Worm (Caenorhabditis elegans) whole organism, late embryonic: Measurements from ENCODE around the gene T27D12.1.

ENCODE experiments used
- F13H6.1 ChIP-seq: sonication (generic microtip); optimal IDR thresholded peaks from 2 replicates; lab custom pipeline; 2016; ENCODE audit warnings: missing genetic modification characterization, missing compliant biosample characterization
- Y22D7AL.16 ChIP-seq: sonication (generic microtip); optimal IDR thresholded peaks from 2 replicates; lab custom pipeline; 2016; ENCODE audit warnings: missing genetic modification characterization, missing compliant biosample characterization
- ama-1 ChIP-seq: fragments of 150-350 bp; optimal IDR thresholded peaks from 2 replicates; lab custom pipeline; 2014
- ceh-9 ChIP-seq: sonication (generic microtip); optimal IDR thresholded peaks from 2 replicates; lab custom pipeline; 2016; ENCODE audit warnings: mild to moderate bottlenecking, missing genetic modification characterization, inconsistent platforms, missing compliant biosample characterization
- elt-2 ChIP-seq: sonication (generic microtip); optimal IDR thresholded peaks from 2 replicates; lab custom pipeline; 2016; ENCODE audit warnings: missing genetic modification reagents, missing genetic modification characterization, missing compliant biosample characterization
- fkh-10 ChIP-seq: fragments of 150-350 bp; optimal IDR thresholded peaks from 2 replicates; lab custom pipeline; 2014; ENCODE audit warnings: missing biosample characterization, missing genetic modification reagents, missing genetic modification characterization
- gmeb-2 ChIP-seq: sonication (generic microtip); optimal IDR thresholded peaks from 2 replicates; lab custom pipeline; 2016; ENCODE audit warnings: missing genetic modification characterization, inconsistent platforms, missing compliant biosample characterization
- hlh-30 ChIP-seq: sonication (generic microtip); optimal IDR thresholded peaks from 2 replicates; lab custom pipeline; 2017; ENCODE audit warnings: antibody characterized with exemption, missing genetic modification characterization, missing compliant biosample characterization; ENCODE audit not compliant: insufficient read depth
- nhr-11 ChIP-seq: fragments of 150-350 bp; optimal IDR thresholded peaks from 2 replicates; lab custom pipeline; 2014; ENCODE audit warnings: missing biosample characterization, missing genetic modification characterization
- pha-4 ChIP-seq: fragments of 150-350 bp; optimal IDR thresholded peaks from 2 replicates; lab custom pipeline; 2018; ENCODE audit warnings: missing biosample characterization, missing genetic modification reagents, missing genetic modification characterization
- pqm-1 ChIP-seq: sonication (generic microtip); optimal IDR thresholded peaks from 2 replicates; lab custom pipeline; 2016; ENCODE audit warnings: missing genetic modification characterization, missing compliant biosample characterization
- pros-1 ChIP-seq: fragments of 150-350 bp; optimal IDR thresholded peaks from 2 replicates; lab custom pipeline; 2014; ENCODE audit warnings: missing biosample characterization, missing genetic modification reagents, missing genetic modification characterization
- unc-86 ChIP-seq: sonication (generic microtip); optimal IDR thresholded peaks from 2 replicates; lab custom pipeline; 2016; ENCODE audit warnings: missing genetic modification characterization, missing compliant biosample characterization
- ztf-16 ChIP-seq: sonication (generic microtip); optimal IDR thresholded peaks from 2 replicates; lab custom pipeline; 2017; ENCODE audit warnings: missing genetic modification characterization, missing compliant biosample characterization

ce11 chrII:11798737-11799136 lies 43.7 kb upstream of the T27D12.1 start, which contains the start of gene hda-5:
- no peak for TF ChIP-seq nhr-11 (tag; lab: Kevin White, UChicago)
- TF ChIP-seq fkh-10, result no peak
- no peak for TF ChIP-seq pha-4 (tag; lab: Kevin White, UChicago)
- TF ChIP-seq ama-1 (lab: Kevin White, UChicago), result no peak
- no peak for TF ChIP-seq gmeb-2 (tag; lab: Kevin White, UChicago)
- no peak for TF ChIP-seq Y22D7AL.16
- TF ChIP-seq unc-86 (tag; lab: Kevin White, UChicago), result no peak
- no peak for TF ChIP-seq hlh-30 (tag; lab: Kevin White, UChicago)
- TF ChIP-seq ceh-9 (tag; lab: Kevin White, UChicago), result no peak
- TF ChIP-seq pros-1, result no peak
- TF ChIP-seq ztf-16 (tag; lab: Kevin White, UChicago), result no peak
- no peak for TF ChIP-seq F13H6.1 (tag; lab: Kevin White, UChicago)
- TF ChIP-seq elt-2 (tag; lab: Kevin White, UChicago), result no peak
- no peak for TF ChIP-seq pqm-1
